Fruit fly (Drosophila melanogaster) whole organism: Measurements from ENCODE around the gene CG17109.

ENCODE experiments used
- CG8478 ChIP-seq: fragments of >200 bp; optimal IDR thresholded peaks from 2 replicates; lab custom pipeline; 2018; ENCODE audit warnings: inconsistent platforms
- Dll ChIP-seq: fragments of >200 bp; optimal IDR thresholded peaks from 2 replicates; lab custom pipeline; 2017
- pan ChIP-seq: fragments of >200 bp; optimal IDR thresholded peaks from 2 replicates; lab custom pipeline; 2017
- psq ChIP-seq: fragments of >200 bp; optimal IDR thresholded peaks from 2 replicates; lab custom pipeline; 2017
- usp ChIP-seq: fragments of >200 bp; optimal IDR thresholded peaks from 2 replicates; lab custom pipeline; 2017; ENCODE audit warnings: missing biosample characterization, missing genetic modification characterization, mixed read lengths

dm6 chr3R:23056753-23057152 is 38.7 kb upstream of the CG17109 start:
- TF ChIP-seq CG8478 (lab: Kevin White, UChicago) (no peak), pan (no peak), Dll (lab: Kevin White, UChicago) (no peak), usp (GFP tag; lab: Kevin White, UChicago) (no peak), psq (lab: Kevin White, UChicago) (no peak)
